Worm (Caenorhabditis elegans) whole organism, young adult: Measurements from ENCODE around the gene nep-16.

ENCODE experiments used
- ceh-79 ChIP-seq: sonication (generic microtip); optimal IDR thresholded peaks from 2 replicates; lab custom pipeline; 2017; ENCODE audit warnings: mild to moderate bottlenecking, missing genetic modification characterization, missing compliant biosample characterization
- dpff-1 ChIP-seq: sonication (generic microtip); optimal IDR thresholded peaks from 2 replicates; lab custom pipeline; 2017; ENCODE audit warnings: mild to moderate bottlenecking, missing genetic modification characterization, missing compliant biosample characterization
- hsf-1 ChIP-seq: fragments of 200-800 bp; sonication (Bioruptor generic); IDR thresholded peaks from 2 replicates; pipeline ENCODE4 v1.3.6; 2022; ENCODE audit warnings: missing genetic modification reagents, missing genetic modification characterization, missing compliant biosample characterization

DNA sequence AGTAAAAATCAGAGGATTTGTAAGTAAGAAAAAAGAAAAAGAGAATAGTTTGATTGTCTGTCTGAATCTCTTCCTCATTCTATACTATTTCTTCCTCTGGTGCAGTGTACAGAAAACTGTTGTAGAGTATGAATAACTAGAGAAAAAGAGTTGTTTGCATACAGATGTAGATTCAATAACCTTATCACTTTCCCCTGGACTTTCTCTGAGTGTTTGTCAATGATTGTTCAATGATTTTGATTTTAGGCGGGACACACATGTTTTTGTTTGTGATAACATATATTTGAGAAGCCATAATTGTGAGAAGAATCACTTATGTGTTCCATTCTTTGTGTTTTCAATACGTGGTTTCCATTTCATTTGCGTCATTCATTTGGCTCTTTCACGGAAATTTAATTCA, 37.5 kb upstream of the nep-16 start:
- TF ChIP-seq hsf-1 (GFP tag; lab: Robert Waterston, UW) (no peak), dpff-1 (no peak), ceh-79 (tag; lab: Kevin White, UChicago) (no peak)
